Worm (Caenorhabditis elegans) whole organism, young adult: ENCODE data around the gene C03B1.10.

Experiments
- B0019.2 ChIP-seq: fragments of 200-800 bp; sonication (Bioruptor generic); conservative IDR thresholded peaks from 2 replicates; pipeline ENCODE4 v1.3.6; 2022; ENCODE audit warnings: missing genetic modification reagents, missing genetic modification characterization, missing compliant biosample characterization
- B0035.1 ChIP-seq: sonication (generic microtip); optimal IDR thresholded peaks from 2 replicates; lab custom pipeline; 2016; ENCODE audit warnings: missing genetic modification characterization, mild to moderate bottlenecking, missing compliant biosample characterization, missing genotype, missing genetic modification reagents
- D2030.7 ChIP-seq: fragments of 200-800 bp; sonication (Bioruptor generic); IDR thresholded peaks from 2 replicates; pipeline ENCODE4 v1.3.6; 2022; ENCODE audit warnings: missing genetic modification reagents, missing genetic modification characterization, missing compliant biosample characterization
- F33H1.4 ChIP-seq: fragments of 200-800 bp; sonication (Bioruptor generic); IDR thresholded peaks from 2 replicates; pipeline ENCODE4 v1.3.6; 2022; ENCODE audit warnings: missing genetic modification reagents, missing genetic modification characterization, missing compliant biosample characterization
- F39B2.1 ChIP-seq: fragments of 200-800 bp; sonication (Bioruptor generic); IDR thresholded peaks from 2 replicates; pipeline ENCODE4 v1.3.6; 2022; ENCODE audit warnings: missing genetic modification reagents, missing genetic modification characterization, missing compliant biosample characterization
- F49E8.2 ChIP-seq: sonication (generic microtip); optimal IDR thresholded peaks from 3 replicates; lab custom pipeline; 2017; ENCODE audit warnings: missing genetic modification characterization, mild to moderate bottlenecking, missing compliant biosample characterization, antibody characterized with exemption, moderate library complexity; ENCODE audit not compliant: insufficient read depth
- K12H6.12 ChIP-seq: fragments of 200-800 bp; sonication (Bioruptor generic); optimal IDR thresholded peaks from 2 replicates; lab custom pipeline; 2018; ENCODE audit warnings: mild to moderate bottlenecking, missing genetic modification characterization, missing compliant biosample characterization
- akir-1 ChIP-seq: fragments of 200-800 bp; sonication (Bioruptor generic); optimal IDR thresholded peaks from 2 replicates; lab custom pipeline; 2018; ENCODE audit warnings: mild to moderate bottlenecking, missing genetic modification characterization, moderate library complexity, missing compliant biosample characterization
- aptf-3 ChIP-seq: fragments of 200-800 bp; sonication (Bioruptor generic); IDR thresholded peaks from 2 replicates; pipeline ENCODE4 v1.3.6; 2022; ENCODE audit warnings: missing genetic modification characterization, missing compliant biosample characterization
- bed-2 ChIP-seq: fragments of 200-800 bp; sonication (Bioruptor generic); IDR thresholded peaks from 2 replicates; pipeline ENCODE4 v1.3.6; 2022; ENCODE audit warnings: missing genetic modification reagents, missing genetic modification characterization, missing compliant biosample characterization
- ceh-79 ChIP-seq: sonication (generic microtip); optimal IDR thresholded peaks from 2 replicates; lab custom pipeline; 2017; ENCODE audit warnings: mild to moderate bottlenecking, missing genetic modification characterization, missing compliant biosample characterization
- ceh-91 ChIP-seq: fragments of 200-800 bp; sonication (Bioruptor generic); IDR thresholded peaks from 2 replicates; pipeline ENCODE4 v1.3.6; 2022; ENCODE audit warnings: missing genetic modification reagents, missing genetic modification characterization, missing compliant biosample characterization
- die-1 ChIP-seq: sonication (generic microtip); optimal IDR thresholded peaks from 2 replicates; lab custom pipeline; 2016; ENCODE audit warnings: missing genotype, mild to moderate bottlenecking, missing genetic modification characterization, missing compliant biosample characterization
- dpff-1 ChIP-seq: sonication (generic microtip); optimal IDR thresholded peaks from 2 replicates; lab custom pipeline; 2017; ENCODE audit warnings: mild to moderate bottlenecking, missing genetic modification characterization, missing compliant biosample characterization
- dpl-1 ChIP-seq: fragments of 150-350 bp; optimal IDR thresholded peaks from 2 replicates; lab custom pipeline; 2014; ENCODE audit warnings: missing biosample characterization, missing genetic modification reagents, missing genetic modification characterization
- egl-44 ChIP-seq: fragments of 200-800 bp; sonication (Bioruptor generic); IDR thresholded peaks from 2 replicates; pipeline ENCODE4 v1.3.6; 2022; ENCODE audit warnings: missing genetic modification reagents, missing genetic modification characterization, missing compliant biosample characterization
- hmg-1.2 ChIP-seq: fragments of 200-800 bp; sonication (Bioruptor generic); IDR thresholded peaks from 2 replicates; pipeline ENCODE4 v1.3.6; 2022; ENCODE audit warnings: missing genetic modification reagents, missing genetic modification characterization, missing compliant biosample characterization
- lir-1 ChIP-seq: fragments of 200-800 bp; sonication (Bioruptor generic); conservative IDR thresholded peaks from 2 replicates; pipeline ENCODE4 v1.3.6; 2022; ENCODE audit warnings: missing genetic modification reagents, missing genetic modification characterization, missing compliant biosample characterization
- lsl-1 ChIP-seq: fragments of 200-800 bp; sonication (Bioruptor generic); optimal IDR thresholded peaks from 2 replicates; lab custom pipeline; 2018; ENCODE audit warnings: mild to moderate bottlenecking, missing genetic modification characterization, moderate library complexity, missing compliant biosample characterization
- lsy-27 ChIP-seq: sonication (generic microtip); optimal IDR thresholded peaks from 2 replicates; lab custom pipeline; 2017; ENCODE audit warnings: missing genetic modification characterization, mild to moderate bottlenecking, missing compliant biosample characterization, antibody characterized with exemption, missing genotype, borderline replicate concordance; ENCODE audit not compliant: insufficient read depth
- madf-3 ChIP-seq: fragments of 200-800 bp; sonication (Bioruptor generic); IDR thresholded peaks from 2 replicates; pipeline ENCODE4 v1.3.6; 2022; ENCODE audit warnings: missing genetic modification reagents, missing genetic modification characterization, missing compliant biosample characterization
- madf-6 ChIP-seq: fragments of 200-800 bp; sonication (Bioruptor generic); IDR thresholded peaks from 2 replicates; pipeline ENCODE4 v1.3.6; 2022; ENCODE audit warnings: missing genetic modification reagents, missing genetic modification characterization, missing compliant biosample characterization
- mes-4 ChIP-seq: sonication (generic microtip); optimal IDR thresholded peaks from 2 replicates; lab custom pipeline; 2016; ENCODE audit warnings: missing genotype, missing genetic modification characterization, missing compliant biosample characterization
- nfyb-1 ChIP-seq: fragments of 200-800 bp; sonication (Bioruptor generic); IDR thresholded peaks from 2 replicates; pipeline ENCODE4 v1.3.6; 2022; ENCODE audit warnings: missing genetic modification reagents, missing genetic modification characterization, missing compliant biosample characterization
- nhr-27 ChIP-seq: fragments of 200-800 bp; sonication (Bioruptor generic); optimal IDR thresholded peaks from 2 replicates; lab custom pipeline; 2018; ENCODE audit warnings: mild to moderate bottlenecking, missing genetic modification characterization, moderate library complexity, missing compliant biosample characterization
- nhr-80 ChIP-seq: sonication (generic microtip); optimal IDR thresholded peaks from 2 replicates; lab custom pipeline; 2016; ENCODE audit warnings: missing genetic modification characterization, missing compliant biosample characterization
- rpc-1 ChIP-seq, 2 experiments: fragments of 150-350 bp in 1 of 2; sonication (generic microtip) in 1 of 2; optimal IDR thresholded peaks; 2 replicates each; lab custom pipeline; 2014 to 2018; ENCODE audit warnings: missing biosample characterization in 1 of 2, missing genetic modification characterization in 1 of 2, missing genetic modification reagents in 1 of 2, missing genotype in 1 of 2
- snpc-1.3 ChIP-seq: sonication (generic microtip); optimal IDR thresholded peaks from 2 replicates; lab custom pipeline; 2017; ENCODE audit warnings: missing genetic modification characterization, mild to moderate bottlenecking, missing compliant biosample characterization, antibody characterized with exemption, moderate library complexity, missing genotype, missing genetic modification reagents; ENCODE audit not compliant: insufficient read depth
- snpc-3.4 ChIP-seq: sonication (generic microtip); optimal IDR thresholded peaks from 2 replicates; lab custom pipeline; 2017; ENCODE audit warnings: missing genetic modification characterization, mild to moderate bottlenecking, missing compliant biosample characterization, antibody characterized with exemption, moderate library complexity, missing genotype, missing genetic modification reagents
- tlf-1 ChIP-seq: fragments of 200-800 bp; sonication (Bioruptor generic); optimal IDR thresholded peaks from 2 replicates; lab custom pipeline; 2018; ENCODE audit warnings: mild to moderate bottlenecking, missing genetic modification characterization, missing compliant biosample characterization
- unc-62 ChIP-seq: fragments of 150-350 bp; optimal IDR thresholded peaks from 2 replicates; lab custom pipeline; 2014; ENCODE audit warnings: missing biosample characterization, missing genetic modification reagents, missing genetic modification characterization
- zim-3 ChIP-seq: sonication (generic microtip); optimal IDR thresholded peaks from 2 replicates; lab custom pipeline; 2017; ENCODE audit warnings: mild to moderate bottlenecking, missing genetic modification characterization, moderate library complexity, missing compliant biosample characterization
- ztf-25 ChIP-seq: fragments of 200-800 bp; sonication (Bioruptor generic); IDR thresholded peaks from 2 replicates; pipeline ENCODE4 v1.3.6; 2022; ENCODE audit warnings: missing genetic modification reagents, missing genetic modification characterization, missing compliant biosample characterization
- ztf-26 ChIP-seq: sonication (generic microtip); optimal IDR thresholded peaks from 2 replicates; lab custom pipeline; 2017; ENCODE audit warnings: missing genetic modification characterization, missing compliant biosample characterization

Gene C03B1.10

ce11 chrX:6353763-6354162 is 3.9 kb downstream of the C03B1.10 start:
- TF ChIP-seq tlf-1 (GFP tag; lab: Kevin White, UChicago) (no peak), die-1 (tag; lab: Kevin White, UChicago) (no peak), nhr-27 (tag; lab: Kevin White, UChicago) (no peak), madf-6 (GFP tag; lab: Robert Waterston, UW) (no peak), aptf-3 (GFP tag; lab: Robert Waterston, UW) (no peak), mes-4 (tag; lab: Kevin White, UChicago) (no peak), akir-1 (GFP tag; lab: Kevin White, UChicago) (no peak), unc-62 (no peak)

- TF ChIP-seq lir-1 (GFP tag; lab: Robert Waterston, UW) (no peak), lsl-1 (GFP tag; lab: Kevin White, UChicago) (no peak), hmg-1.2 (GFP tag; lab: Robert Waterston, UW) (no peak), nhr-27 (tag; lab: Kevin White, UChicago) (no peak), nhr-80 (no peak), B0019.2 (GFP tag; lab: Robert Waterston, UW) (no peak), D2030.7 (GFP tag; lab: Robert Waterston, UW) (no peak), lsy-27 (no peak), nfyb-1 (GFP tag; lab: Robert Waterston, UW) (no peak), ztf-26 (tag; lab: Kevin White, UChicago) (no peak), F39B2.1 (GFP tag; lab: Robert Waterston, UW) (no peak), snpc-1.3 (tag; lab: Kevin White, UChicago) (no peak), tlf-1 (GFP tag; lab: Kevin White, UChicago) (no peak), K12H6.12 (no peak), ceh-91 (GFP tag; lab: Robert Waterston, UW) (no peak), dpff-1 (tag; lab: Kevin White, UChicago) (no peak), bed-2 (GFP tag; lab: Robert Waterston, UW) (no peak), F49E8.2 (tag; lab: Kevin White, UChicago) (no peak)
These were observed 7.7 kb downstream of the C03B1.10 start, which contains the start of gene C03B1.6 for ce11 chrX:6350016-6350415. C03B1.6 (plus strand) TSS chrX:6350316.

DNA sequence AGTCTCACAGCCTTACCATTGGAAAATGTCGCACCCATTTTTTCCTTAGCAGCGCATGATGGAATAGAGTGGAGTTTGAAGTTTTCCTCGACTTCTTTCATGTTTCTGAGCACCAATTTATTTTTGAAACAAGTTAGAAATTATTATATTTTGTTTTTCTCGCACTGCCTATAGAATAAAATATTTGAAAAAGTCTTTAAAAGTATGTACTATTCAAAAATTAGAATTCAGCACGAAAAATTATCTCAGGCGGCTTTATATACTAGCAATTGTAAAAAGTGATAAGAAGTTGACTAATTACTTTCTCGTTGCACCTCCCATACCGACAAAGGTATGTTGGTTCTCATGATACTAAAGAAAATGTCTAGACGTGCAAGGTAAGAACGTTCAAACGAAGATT is 10.7 kb downstream of the C03B1.10 start, which contains the start of gene C03B1.9:
Gene C03B1.9, minus strand, starts transcription at position 101 of the 400 bp plus-strand sequence.
- TF ChIP-seq zim-3 (tag; lab: Kevin White, UChicago) (no peak), ztf-25 (GFP tag; lab: Robert Waterston, UW) (no peak), snpc-3.4 (tag; lab: Kevin White, UChicago) (no peak), B0035.1 (no peak), ceh-79 (tag; lab: Kevin White, UChicago) (no peak), egl-44 (GFP tag; lab: Robert Waterston, UW) (no peak), madf-3 (no peak), ztf-26 (tag; lab: Kevin White, UChicago) (no peak), rpc-1 (optimal IDR thresholded peaks at IDR 0.05; lab: Kevin White, UChicago) (no peak), rpc-1 (tag; optimal IDR thresholded peaks at IDR 0.05; lab: Kevin White, UChicago) (no peak), F33H1.4 (GFP tag; lab: Robert Waterston, UW) (no peak), dpl-1 (GFP tag; lab: Kevin White, UChicago) (no peak)
